Fruit fly (Drosophila melanogaster) whole organism, embryonic: ENCODE measurements around the gene Sf3b1.

Experiments
- CG11560 ChIP-seq: fragments of 200-800 bp; sonication (Bioruptor generic); IDR thresholded peaks from 3 replicates; pipeline ENCODE4 v1.3.6; 2022; ENCODE audit warnings: missing biosample characterization, missing genetic modification characterization
- CG11695 ChIP-seq: fragments of 200-800 bp; sonication (Bioruptor generic); IDR thresholded peaks from 3 replicates; pipeline ENCODE4 v1.3.6; 2022; ENCODE audit warnings: missing biosample characterization, missing genetic modification characterization
- CG11723 ChIP-seq: fragments of 200-800 bp; sonication (Bioruptor generic); optimal IDR thresholded peaks from 2 replicates; lab custom pipeline; 2017; ENCODE audit warnings: missing biosample characterization, mild to moderate bottlenecking, missing genetic modification characterization
- CG12659 ChIP-seq: fragments of 200-800 bp; sonication (Bioruptor generic); optimal IDR thresholded peaks from 3 replicates; lab custom pipeline; 2017; ENCODE audit warnings: mild to moderate bottlenecking, missing biosample characterization, missing genetic modification reagents, missing genetic modification characterization
- CG15479 ChIP-seq: fragments of 200-800 bp; sonication (Bioruptor generic); optimal IDR thresholded peaks from 3 replicates; lab custom pipeline; 2019; ENCODE audit warnings: missing biosample characterization, mild to moderate bottlenecking, missing genetic modification characterization, moderate library complexity
- CG17328 ChIP-seq: fragments of 200-800 bp; sonication (Bioruptor generic); IDR thresholded peaks from 2 replicates; pipeline ENCODE4 v1.3.6; 2022; ENCODE audit warnings: missing biosample characterization, missing genetic modification characterization
- CG17829 ChIP-seq: fragments of 200-800 bp; optimal IDR thresholded peaks from 2 replicates; lab custom pipeline; 2019; ENCODE audit warnings: missing biosample characterization, mild to moderate bottlenecking, missing genetic modification characterization, moderate library complexity
- CG3838 ChIP-seq: fragments of 200-800 bp; sonication (Bioruptor generic); optimal IDR thresholded peaks from 3 replicates; lab custom pipeline; 2016; ENCODE audit warnings: missing biosample characterization, missing genetic modification characterization
- CG8281 ChIP-seq: fragments of 200-800 bp; sonication (Bioruptor generic); optimal IDR thresholded peaks from 2 replicates; lab custom pipeline; 2018; ENCODE audit warnings: missing biosample characterization, mild to moderate bottlenecking, missing genetic modification characterization, moderate library complexity
- CG8478 ChIP-seq: fragments of >200 bp; optimal IDR thresholded peaks from 2 replicates; lab custom pipeline; 2018
- CG8924 ChIP-seq: fragments of 200-800 bp; optimal IDR thresholded peaks from 3 replicates; lab custom pipeline; 2019; ENCODE audit warnings: missing biosample characterization, mild to moderate bottlenecking, missing genetic modification characterization, moderate library complexity
- CG9817 ChIP-seq: fragments of 200-800 bp; sonication (Bioruptor generic); optimal IDR thresholded peaks from 2 replicates; lab custom pipeline; 2018; ENCODE audit warnings: missing biosample characterization, mild to moderate bottlenecking, missing genetic modification characterization, moderate library complexity
- Gug ChIP-seq: fragments of 200-800 bp; sonication (Bioruptor generic); IDR thresholded peaks from 4 replicates; pipeline ENCODE4 v1.3.6; 2022; ENCODE audit warnings: missing biosample characterization, missing genetic modification characterization
- HLH3B ChIP-seq: fragments of 200-800 bp; sonication (Bioruptor generic); IDR thresholded peaks from 2 replicates; pipeline ENCODE4 v1.3.6; 2022; ENCODE audit warnings: missing biosample characterization, missing genetic modification characterization
- Hr51 ChIP-seq, 2 experiments: fragments of 200-800 bp; sonication (Bioruptor generic); optimal IDR thresholded peaks; 2 replicates in 1 of 2; 3 replicates in 1 of 2; lab custom pipeline; 2016 to 2018; ENCODE audit warnings: missing biosample characterization in 2 of 2, missing genetic modification characterization in 2 of 2, mild to moderate bottlenecking in 1 of 2, moderate library complexity in 1 of 2
- Kr ChIP-seq: fragments of 200-800 bp; sonication (Bioruptor generic); optimal IDR thresholded peaks from 2 replicates; lab custom pipeline; 2017; ENCODE audit warnings: missing biosample characterization, mild to moderate bottlenecking, missing genetic modification characterization
- Max ChIP-seq: fragments of 200-800 bp; sonication (Bioruptor generic); optimal IDR thresholded peaks from 2 replicates; lab custom pipeline; 2016; ENCODE audit warnings: missing biosample characterization, mild to moderate bottlenecking, missing genetic modification characterization
- Med ChIP-seq: fragments of 200-800 bp; sonication (Bioruptor generic); peaks from one replicate; lab custom pipeline; 2016; ENCODE audit warnings: missing biosample characterization, missing genetic modification characterization, mild to moderate bottlenecking, inconsistent platforms, moderate library complexity
- NC2α ChIP-seq: fragments of 200-800 bp; sonication (Bioruptor generic); optimal IDR thresholded peaks from 2 replicates; lab custom pipeline; 2016; ENCODE audit warnings: missing biosample characterization, missing genetic modification characterization
- Pdp1 ChIP-seq, 2 experiments: fragments of 200-800 bp; sonication (Bioruptor generic); optimal IDR thresholded peaks; 3 replicates each; lab custom pipeline; 2016; ENCODE audit warnings: missing biosample characterization in 2 of 2, missing genetic modification characterization in 2 of 2, mild to moderate bottlenecking in 1 of 2, moderate library complexity in 1 of 2
- Ptx1 ChIP-seq: fragments of 200-800 bp; sonication (Bioruptor generic); IDR thresholded peaks from 2 replicates; pipeline ENCODE4 v1.3.6; 2022; ENCODE audit warnings: missing biosample characterization, missing genetic modification characterization
- TFAM ChIP-seq: fragments of 200-800 bp; sonication (Bioruptor generic); optimal IDR thresholded peaks from 2 replicates; lab custom pipeline; 2017; ENCODE audit warnings: missing biosample characterization, missing genetic modification characterization, inconsistent platforms
- Xrp1 ChIP-seq: fragments of 200-800 bp; sonication (Bioruptor generic); IDR thresholded peaks from 2 replicates; pipeline ENCODE4 v1.3.6; 2022; ENCODE audit warnings: missing biosample characterization, missing genetic modification characterization
- ato ChIP-seq: fragments of 200-800 bp; sonication (Bioruptor generic); IDR thresholded peaks from 2 replicates; pipeline ENCODE4 v1.3.6; 2022; ENCODE audit warnings: missing biosample characterization, missing genetic modification characterization; ENCODE audit not compliant: partially characterized antibody
- az2 ChIP-seq: fragments of 200-800 bp; sonication (Bioruptor generic); optimal IDR thresholded peaks from 3 replicates; lab custom pipeline; 2016; ENCODE audit warnings: missing biosample characterization, missing genetic modification characterization
- cad ChIP-seq: fragments of >200 bp; optimal IDR thresholded peaks from 2 replicates; lab custom pipeline; 2017; ENCODE audit warnings: missing biosample characterization, missing genetic modification characterization
- dimm ChIP-seq: fragments of 200-800 bp; sonication (Bioruptor generic); IDR thresholded peaks from 2 replicates; pipeline ENCODE4 v1.3.6; 2022; ENCODE audit warnings: missing biosample characterization, missing genetic modification characterization
- dmrt99B ChIP-seq: fragments of 200-800 bp; sonication (Bioruptor generic); optimal IDR thresholded peaks from 2 replicates; lab custom pipeline; 2018; ENCODE audit warnings: missing biosample characterization, mild to moderate bottlenecking, missing genetic modification characterization, moderate library complexity
- fd3F ChIP-seq: fragments of 200-800 bp; sonication (Bioruptor generic); optimal IDR thresholded peaks from 2 replicates; lab custom pipeline; 2018; ENCODE audit warnings: missing biosample characterization, mild to moderate bottlenecking, missing genetic modification characterization, moderate library complexity
- fu2 ChIP-seq: fragments of 200-800 bp; sonication (Bioruptor generic); optimal IDR thresholded peaks from 2 replicates; lab custom pipeline; 2016; ENCODE audit warnings: missing biosample characterization, missing genetic modification characterization
- gem ChIP-seq: fragments of 200-800 bp; sonication (Bioruptor generic); optimal IDR thresholded peaks from 2 replicates; lab custom pipeline; 2019; ENCODE audit warnings: missing biosample characterization, mild to moderate bottlenecking, missing genetic modification characterization, moderate library complexity
- grn ChIP-seq: fragments of 200-800 bp; sonication (Bioruptor generic); optimal IDR thresholded peaks from 3 replicates; lab custom pipeline; 2017; ENCODE audit warnings: missing biosample characterization, missing genetic modification characterization
- ken ChIP-seq: fragments of 200-800 bp; sonication (Bioruptor generic); IDR thresholded peaks from 3 replicates; pipeline ENCODE4 v1.3.6; 2022; ENCODE audit warnings: missing biosample characterization, missing genetic modification characterization
- kni ChIP-seq: fragments of 200-800 bp; sonication (Bioruptor generic); optimal IDR thresholded peaks from 3 replicates; lab custom pipeline; 2017; ENCODE audit warnings: mild to moderate bottlenecking, missing biosample characterization, missing genetic modification reagents, missing genetic modification characterization
- knrl ChIP-seq: fragments of 200-800 bp; sonication (Bioruptor generic); IDR thresholded peaks from 3 replicates; pipeline ENCODE4 v1.3.6; 2022; ENCODE audit warnings: missing biosample characterization, missing genetic modification characterization; ENCODE audit not compliant: partially characterized antibody
- mirr ChIP-seq: fragments of 200-800 bp; sonication (Bioruptor generic); optimal IDR thresholded peaks from 3 replicates; lab custom pipeline; 2018; ENCODE audit warnings: missing biosample characterization, mild to moderate bottlenecking, missing genetic modification characterization
- nerfin-1 ChIP-seq: fragments of 200-800 bp; sonication (Bioruptor generic); optimal IDR thresholded peaks from 3 replicates; lab custom pipeline; 2019; ENCODE audit warnings: missing biosample characterization, mild to moderate bottlenecking, missing genetic modification characterization, moderate library complexity
- odd ChIP-seq: fragments of 200-800 bp; sonication (Bioruptor generic); optimal IDR thresholded peaks from 2 replicates; lab custom pipeline; 2017; ENCODE audit warnings: missing biosample characterization, mild to moderate bottlenecking, missing genetic modification characterization
- pb ChIP-seq: fragments of 200-800 bp; sonication (Bioruptor generic); optimal IDR thresholded peaks from 3 replicates; lab custom pipeline; 2016; ENCODE audit warnings: missing biosample characterization, missing genetic modification characterization
- pfk ChIP-seq: fragments of 200-800 bp; sonication (Bioruptor generic); optimal IDR thresholded peaks from 2 replicates; lab custom pipeline; 2018; ENCODE audit warnings: missing biosample characterization, mild to moderate bottlenecking, missing genetic modification characterization, moderate library complexity
- pros ChIP-seq: fragments of 200-800 bp; sonication (Bioruptor generic); optimal IDR thresholded peaks from 3 replicates; lab custom pipeline; 2019; ENCODE audit warnings: missing biosample characterization, mild to moderate bottlenecking, missing genetic modification characterization, moderate library complexity
- psq ChIP-seq: fragments of 200-800 bp; sonication (Bioruptor generic); optimal IDR thresholded peaks from 2 replicates; lab custom pipeline; 2017; ENCODE audit warnings: missing biosample characterization, missing genetic modification characterization
- slbo ChIP-seq: fragments of 200-800 bp; sonication (Bioruptor generic); IDR thresholded peaks from 2 replicates; pipeline ENCODE4 v1.3.6; 2022; ENCODE audit warnings: missing biosample characterization, missing genetic modification characterization
- ssp ChIP-seq: fragments of 200-800 bp; sonication (Bioruptor generic); IDR thresholded peaks from 2 replicates; pipeline ENCODE4 v1.3.6; 2022; ENCODE audit warnings: missing biosample characterization, missing genetic modification characterization
- twi ChIP-seq: fragments of 200-800 bp; optimal IDR thresholded peaks from 2 replicates; lab custom pipeline; 2019; ENCODE audit warnings: missing biosample characterization, mild to moderate bottlenecking, missing genetic modification characterization, moderate library complexity
- zen ChIP-seq: fragments of 200-800 bp; sonication (Bioruptor generic); optimal IDR thresholded peaks from 3 replicates; lab custom pipeline; 2018; ENCODE audit warnings: missing biosample characterization, mild to moderate bottlenecking, missing genetic modification characterization, moderate library complexity
- zf30C ChIP-seq: fragments of 200-800 bp; sonication (Bioruptor generic); optimal IDR thresholded peaks from 3 replicates; lab custom pipeline; 2018; ENCODE audit warnings: missing biosample characterization, mild to moderate bottlenecking, missing genetic modification characterization

Sf3b1 gene

DNA sequence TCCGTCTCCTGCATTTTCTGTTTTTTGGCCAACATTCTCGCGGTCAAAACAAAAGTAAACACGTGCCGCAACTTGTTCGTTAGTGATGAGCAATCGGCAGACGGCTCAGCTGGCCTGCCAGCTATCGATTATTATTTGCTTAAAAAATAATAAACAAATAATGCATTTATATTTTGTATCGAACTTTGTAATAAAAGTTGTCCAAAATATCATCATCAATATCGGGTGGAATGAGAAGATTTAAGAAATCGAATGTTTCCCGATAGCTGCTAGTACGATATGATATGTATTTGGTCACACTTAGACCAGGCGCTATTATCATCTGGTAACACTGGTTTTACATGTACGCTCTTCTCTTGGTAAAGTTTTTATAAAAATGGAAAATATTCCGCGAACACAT lies at the start of gene Sf3b1, which contains the start of gene Nle (continued):
- no peak for TF ChIP-seq CG11723 (GFP tag; lab: Kevin White, UChicago)
- peak; percentile 27; the same call in 1 of the 4 replicates for TF ChIP-seq Gug (GFP tag; lab: Robert Waterston, UW)
- TF ChIP-seq CG9817: peak; percentile 76
- TF ChIP-seq Max (GFP tag; lab: Kevin White, UChicago): peak; percentile 89
- no peak for TF ChIP-seq fd3F
- TF ChIP-seq fu2 (GFP tag; lab: Kevin White, UChicago): peak; percentile 19
- TF ChIP-seq dimm (GFP tag; lab: Robert Waterston, UW): no peak
- peak; percentile 70 for TF ChIP-seq ato
- TF ChIP-seq CG8924: peak; percentile 52
- TF ChIP-seq Hr51 (GFP tag; optimal IDR thresholded peaks at IDR 0.05; lab: Kevin White, UChicago): no peak
- TF ChIP-seq Xrp1 (GFP tag; lab: Robert Waterston, UW): peak; percentile 50; the same call in 1 of the 2 replicates
- TF ChIP-seq CG17328: 0 out of 2 replicates have a peak, but pooled peaks have one; percentile 2
- 0 out of 2 replicates have a peak, but pooled peaks have one; percentile 19 for TF ChIP-seq Ptx1 (GFP tag; lab: Robert Waterston, UW)
- TF ChIP-seq CG8478 (lab: Kevin White, UChicago): no peak
- peak; percentile 53 for TF ChIP-seq CG12659 (GFP tag; lab: Kevin White, UChicago)
- TF ChIP-seq NC2α (GFP tag; lab: Kevin White, UChicago): no peak
- TF ChIP-seq ssp (GFP tag; lab: Robert Waterston, UW): no peak
- TF ChIP-seq knrl: peak; percentile 96
- peak; percentile 68 for TF ChIP-seq twi
- TF ChIP-seq zf30C (GFP tag; lab: Kevin White, UChicago): no peak
- TF ChIP-seq az2 (GFP tag; lab: Kevin White, UChicago): peak; percentile 6
- no peak for TF ChIP-seq dmrt99B
- TF ChIP-seq gem (tag; lab: Kevin White, UChicago): no peak

DNA sequence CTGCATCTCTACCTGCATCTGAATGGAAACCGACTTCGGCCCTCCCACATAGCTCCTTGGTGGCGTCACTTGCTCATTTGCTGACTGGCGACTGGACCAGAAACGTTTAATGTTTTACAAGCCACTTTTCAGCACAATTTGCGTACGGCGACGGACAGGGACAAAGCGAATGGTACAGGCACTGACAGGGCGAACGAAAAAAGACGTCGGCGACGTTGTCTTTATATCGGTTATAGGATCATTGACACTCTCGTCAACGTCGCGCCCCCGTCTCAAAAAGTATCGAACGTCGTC lies 49.6 kb upstream of the Sf3b1 start:
- TF ChIP-seq CG11560 (tag; lab: Robert Waterston, UW) (no peak), CG15479 (GFP tag; lab: Kevin White, UChicago) (peak; percentile 86), zen (tag; lab: Kevin White, UChicago) (peak; percentile 90)

DNA sequence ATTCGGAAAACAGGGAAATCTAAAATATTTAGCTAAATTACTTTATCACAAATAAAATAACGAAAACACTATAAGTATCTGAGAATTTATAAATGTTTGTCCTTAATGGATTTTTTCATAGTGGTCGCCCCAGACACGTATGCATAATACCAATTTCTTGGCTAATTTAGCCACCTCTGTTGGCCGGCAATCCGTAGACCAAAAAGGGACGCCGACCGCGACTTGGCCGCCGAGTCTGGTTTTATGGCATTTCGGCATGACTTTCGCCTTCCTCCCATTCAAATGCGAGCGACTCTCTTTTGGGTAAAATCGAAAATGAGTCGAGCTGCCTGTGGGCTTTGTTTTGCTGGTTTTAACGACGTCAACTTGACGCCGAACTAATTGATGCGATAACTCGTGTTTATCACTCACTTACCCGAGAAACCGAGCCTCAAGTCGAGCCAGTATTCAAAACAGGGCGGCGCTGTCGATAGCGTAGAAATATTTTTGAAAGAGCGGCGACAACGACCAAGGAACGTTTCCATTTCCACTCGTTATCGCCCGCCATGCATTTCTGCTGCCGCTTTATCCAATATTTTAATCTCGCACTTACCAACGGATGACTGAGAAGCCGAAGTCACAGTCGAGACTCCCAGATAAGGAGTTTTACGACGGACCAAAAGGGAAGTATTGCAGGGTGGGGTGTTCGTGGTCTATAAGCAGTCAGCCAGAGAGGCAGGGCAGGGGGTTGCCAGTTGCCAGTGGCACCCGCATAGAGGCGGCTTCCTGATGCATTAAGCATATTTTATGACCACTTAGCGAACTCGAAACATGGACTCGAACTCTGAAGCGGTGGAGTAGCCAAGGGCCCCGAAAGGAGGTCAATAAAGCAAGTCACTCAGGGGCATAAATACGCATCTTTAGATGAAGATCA lies 48.9 kb upstream of the Sf3b1 start:
- TF ChIP-seq Kr (GFP tag; lab: Kevin White, UChicago): peak; percentile 1
- TF ChIP-seq slbo (GFP tag; lab: Robert Waterston, UW): no peak
- TF ChIP-seq TFAM (GFP tag; lab: Kevin White, UChicago): no peak
- TF ChIP-seq grn (GFP tag; lab: Kevin White, UChicago): peak; percentile 92
- TF ChIP-seq CG3838 (GFP tag; lab: Kevin White, UChicago): no peak
- no peak for TF ChIP-seq psq (GFP tag; lab: Kevin White, UChicago)
- peak; percentile 7 for TF ChIP-seq kni
- no peak for TF ChIP-seq pfk (GFP tag; lab: Kevin White, UChicago)
- peak; percentile 57 for TF ChIP-seq CG15479 (GFP tag; lab: Kevin White, UChicago)
- TF ChIP-seq pros: peak; percentile 73
- TF ChIP-seq ken (GFP tag; lab: Robert Waterston, UW): no peak
- peak; percentile 2 for TF ChIP-seq CG17829 (tag; lab: Kevin White, UChicago)
- peak; percentile 59 for TF ChIP-seq Med (GFP tag; lab: Kevin White, UChicago)
- no peak for TF ChIP-seq pb (GFP tag; lab: Kevin White, UChicago)
- TF ChIP-seq odd (GFP tag; lab: Kevin White, UChicago): peak; percentile 30
- no peak for TF ChIP-seq CG11695
- TF ChIP-seq CG8281: no peak
- no peak for TF ChIP-seq mirr (GFP tag; lab: Kevin White, UChicago)
- TF ChIP-seq HLH3B (GFP tag; lab: Robert Waterston, UW): no peak
- peak; percentile 8 for TF ChIP-seq nerfin-1 (tag; lab: Kevin White, UChicago)
- peak; percentile 56 for TF ChIP-seq cad (GFP tag; lab: Kevin White, UChicago)
- TF ChIP-seq Pdp1 (GFP tag; optimal IDR thresholded peaks at IDR 0.05; lab: Kevin White, UChicago): peak in 1 of 2 experiments; percentile 27
